Worm (Caenorhabditis elegans): ENCODE data around the gene D1005.10.

- TF ChIP-seq pha-4 (tag; optimal IDR thresholded peaks at IDR 0.05) = no peak
- TF ChIP-seq ztf-28 (GFP tag; IDR thresholded peaks at IDR 0.05) = no peak
- TF ChIP-seq B0336.3 (GFP tag; IDR thresholded peaks at IDR 0.05) = no peak
- TF ChIP-seq mes-4 (tag; optimal IDR thresholded peaks at IDR 0.05) = no peak
These were observed 15.8 kb upstream of the D1005.10 start, which contains the start of gene F09E10.7 for ce11 chrX:1501752-1502151.
